Fruit fly (Drosophila melanogaster): Measurements from ENCODE around the gene Vm34Ca.

The Vm34Ca gene

DNA sequence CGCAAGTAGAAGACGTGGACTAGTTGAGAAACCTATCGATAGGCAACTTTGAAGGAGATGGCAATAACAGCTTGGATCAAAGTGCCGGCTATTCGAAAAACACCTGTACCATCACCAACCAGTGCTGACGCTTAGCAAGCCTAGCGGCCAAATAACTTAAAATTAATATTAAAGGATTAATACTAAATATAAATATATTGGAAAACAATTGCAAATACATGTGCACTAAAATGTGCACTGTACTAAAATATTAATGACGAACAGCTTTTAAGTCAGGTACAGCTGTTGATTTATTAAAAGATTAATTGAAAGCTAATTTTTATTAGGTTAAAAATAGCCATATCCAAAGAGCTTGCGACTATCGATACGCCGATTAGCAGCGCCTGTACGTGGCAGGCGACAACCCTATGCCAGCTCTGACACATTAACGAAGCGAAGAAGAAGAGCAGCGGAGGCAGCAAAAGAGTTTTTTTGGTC, 32.9 kb downstream of the Vm34Ca start, which contains the start of the genes CG9302 and beta'COP (continued):
- TF ChIP-seq vri (GFP tag; optimal IDR thresholded peaks at IDR 0.05), result no peak
- TF ChIP-seq achi (GFP tag; optimal IDR thresholded peaks at IDR 0.05), result peak; percentile 80
- TF ChIP-seq Eip75B (GFP tag; optimal IDR thresholded peaks at IDR 0.05), result no peak
- peak; percentile 61 for TF ChIP-seq CG31627 (GFP tag; optimal IDR thresholded peaks at IDR 0.05)
- TF ChIP-seq spab (GFP tag; optimal IDR thresholded peaks at IDR 0.05), result no peak
- peak; percentile 47 for TF ChIP-seq Gug (GFP tag; IDR thresholded peaks at IDR 0.05)
- no peak for TF ChIP-seq CG9139 (GFP tag; optimal IDR thresholded peaks at IDR 0.05)
- peak; percentile 48 for TF ChIP-seq CG34406 (GFP tag; optimal IDR thresholded peaks at IDR 0.05)
- TF ChIP-seq CG6808 (GFP tag; optimal IDR thresholded peaks at IDR 0.05), result no peak
- peak; percentile 46 for TF ChIP-seq cyc (GFP tag; optimal IDR thresholded peaks at IDR 0.05)
- peak; percentile 67 for TF ChIP-seq esn (GFP tag; optimal IDR thresholded peaks at IDR 0.05)

dm6 chr2L:13376086-13376485, 35.3 kb downstream of the Vm34Ca start:
- TF ChIP-seq fkh (GFP tag; optimal IDR thresholded peaks at IDR 0.05) (no peak), Sox102F (GFP tag; optimal IDR thresholded peaks at IDR 0.05) (no peak), Ets96B (tag; optimal IDR thresholded peaks at IDR 0.05) (no peak), OdsH (GFP tag; optimal IDR thresholded peaks at IDR 0.05) (no peak), ss (GFP tag; optimal IDR thresholded peaks at IDR 0.05) (no peak), lz (GFP tag; optimal IDR thresholded peaks at IDR 0.05) (no peak), Lpt (GFP tag; optimal IDR thresholded peaks at IDR 0.05) (no peak), svp (GFP tag) (no peak), CG6792 (GFP tag; optimal IDR thresholded peaks at IDR 0.05) (no peak), CG34406 (GFP tag; optimal IDR thresholded peaks at IDR 0.05) (no peak), CG32006 (GFP tag; optimal IDR thresholded peaks at IDR 0.05) (no peak), CG6276 (GFP tag; optimal IDR thresholded peaks at IDR 0.05) (no peak), CG10669 (GFP tag; optimal IDR thresholded peaks at IDR 0.05) (no peak), salr (GFP tag; optimal IDR thresholded peaks at IDR 0.05) (no peak), spab (GFP tag; optimal IDR thresholded peaks at IDR 0.05) (no peak), CG6163 (GFP tag; IDR thresholded peaks at IDR 0.05) (no peak), fd59A (GFP tag; optimal IDR thresholded peaks at IDR 0.05) (no peak), Gug (GFP tag; IDR thresholded peaks at IDR 0.05) (no peak), CG1621 (tag; optimal IDR thresholded peaks at IDR 0.05) (no peak)

- TF ChIP-seq cyc (GFP tag; optimal IDR thresholded peaks at IDR 0.05), result peak; percentile 99
- peak; percentile 99 for TF ChIP-seq CG32006 (GFP tag; optimal IDR thresholded peaks at IDR 0.05)
- peak; percentile 99 for TF ChIP-seq CG4318 (GFP tag; optimal IDR thresholded peaks at IDR 0.05)
- TF ChIP-seq CG8632 (GFP tag; optimal IDR thresholded peaks at IDR 0.05), result peak; percentile 94
- peak; percentile 95 for TF ChIP-seq CG3032 (tag; optimal IDR thresholded peaks at IDR 0.05)
- TF ChIP-seq CG31627 (GFP tag; optimal IDR thresholded peaks at IDR 0.05), result peak; percentile 99
- TF ChIP-seq pdm3 (GFP tag; optimal IDR thresholded peaks at IDR 0.05), result peak; percentile 98
- TF ChIP-seq lz (GFP tag; optimal IDR thresholded peaks at IDR 0.05), result peak; percentile 99
- peak; percentile 88 to 98 for TF ChIP-seq salr (GFP tag; optimal IDR thresholded peaks at IDR 0.05)
- TF ChIP-seq Ets96B (tag; optimal IDR thresholded peaks at IDR 0.05), result peak; percentile 92
- peak; percentile 99 for TF ChIP-seq esn (GFP tag; optimal IDR thresholded peaks at IDR 0.05)
- TF ChIP-seq CG16779 (tag; optimal IDR thresholded peaks at IDR 0.05), result peak; percentile 87
- peak; percentile 98 for TF ChIP-seq achi (GFP tag; optimal IDR thresholded peaks at IDR 0.05)
- peak; percentile 99 for TF ChIP-seq acj6 (GFP tag; optimal IDR thresholded peaks at IDR 0.05)
- TF ChIP-seq CG6792 (GFP tag; optimal IDR thresholded peaks at IDR 0.05), result peak; percentile 95
- peak; percentile 97 for TF ChIP-seq Smox (GFP tag; optimal IDR thresholded peaks at IDR 0.05)
- peak; percentile 92 for TF ChIP-seq Hr38 (GFP tag; optimal IDR thresholded peaks at IDR 0.05)
- TF ChIP-seq Eip75B (GFP tag; optimal IDR thresholded peaks at IDR 0.05), result peak; percentile 97
- peak; percentile 96 for TF ChIP-seq CG3919 (GFP tag; optimal IDR thresholded peaks at IDR 0.05)
- TF ChIP-seq CG8319 (GFP tag; optimal IDR thresholded peaks at IDR 0.05), result peak; percentile 97
- TF ChIP-seq fd59A (GFP tag; optimal IDR thresholded peaks at IDR 0.05), result peak; percentile 94
- peak; percentile 99 for TF ChIP-seq OdsH (GFP tag; optimal IDR thresholded peaks at IDR 0.05)
- TF ChIP-seq Met (GFP tag; optimal IDR thresholded peaks at IDR 0.05), result peak; percentile 97
- peak; percentile 86 for TF ChIP-seq Blimp-1 (GFP tag; optimal IDR thresholded peaks at IDR 0.05)
- TF ChIP-seq dsx (GFP tag; optimal IDR thresholded peaks at IDR 0.05; ENCODE audit: poor library complexity, severe bottlenecking), result peak; percentile 83
- peak; percentile 98 for TF ChIP-seq topi (GFP tag; optimal IDR thresholded peaks at IDR 0.05)
- peak; percentile 96 for TF ChIP-seq CG10669 (GFP tag; optimal IDR thresholded peaks at IDR 0.05)
- peak; percentile 98 for TF ChIP-seq Sox14 (GFP tag; optimal IDR thresholded peaks at IDR 0.05)
- peak; percentile 90 for TF ChIP-seq CG15336 (GFP tag; IDR thresholded peaks at IDR 0.05)
- TF ChIP-seq Eip78C (GFP tag), result peak; percentile 99
- peak; percentile 95 for TF ChIP-seq Lpt (GFP tag; optimal IDR thresholded peaks at IDR 0.05)
These were observed 37.8 kb downstream of the Vm34Ca start, which contains the start of the genes Bdp1 and CG6565 for dm6 chr2L:13373435-13374242. Bdp1 (minus strand) TSS chr2L:13373890. CG6565 (plus strand) TSS chr2L:13374019.
